Fruit fly (Drosophila melanogaster) whole organism, prepupa: ENCODE results near the gene mnb.

ENCODE experiments used
- CG11294 ChIP-seq: fragments of 200-800 bp; sonication (Bioruptor generic); IDR thresholded peaks from 2 replicates; pipeline ENCODE4 v1.3.6; 2022; ENCODE audit warnings: missing biosample characterization, missing genetic modification characterization
- CG31627 ChIP-seq: fragments of 200-800 bp; sonication (Bioruptor generic); optimal IDR thresholded peaks from 3 replicates; lab custom pipeline; 2016; ENCODE audit warnings: missing biosample characterization, missing genetic modification characterization
- CG3919 ChIP-seq: fragments of 200-800 bp; sonication (Bioruptor generic); optimal IDR thresholded peaks from 3 replicates; lab custom pipeline; 2016; ENCODE audit warnings: missing biosample characterization, missing genetic modification characterization
- CG7368 ChIP-seq: fragments of 200-800 bp; sonication (Bioruptor generic); optimal IDR thresholded peaks from 3 replicates; lab custom pipeline; 2016; ENCODE audit warnings: missing biosample characterization, missing genetic modification characterization
- Eip75B ChIP-seq: fragments of 200-800 bp; sonication (Bioruptor generic); optimal IDR thresholded peaks from 3 replicates; lab custom pipeline; 2016; ENCODE audit warnings: missing biosample characterization, missing genetic modification characterization
- Hr39 ChIP-seq: fragments of 200-800 bp; sonication (Bioruptor generic); optimal IDR thresholded peaks from 2 replicates; lab custom pipeline; 2016; ENCODE audit warnings: missing biosample characterization, missing genetic modification characterization
- Met ChIP-seq: fragments of 200-800 bp; sonication (Bioruptor generic); optimal IDR thresholded peaks from 3 replicates; lab custom pipeline; 2016; ENCODE audit warnings: missing biosample characterization, missing genetic modification characterization
- Sox102F ChIP-seq: fragments of 200-800 bp; sonication (Bioruptor generic); optimal IDR thresholded peaks from 2 replicates; lab custom pipeline; 2016; ENCODE audit warnings: missing biosample characterization, mild to moderate bottlenecking, missing genetic modification characterization
- dac ChIP-seq: fragments of 200-800 bp; sonication (Bioruptor generic); optimal IDR thresholded peaks from 2 replicates; lab custom pipeline; 2017; ENCODE audit warnings: missing biosample characterization, mild to moderate bottlenecking, missing genetic modification characterization
- net ChIP-seq: fragments of 200-800 bp; sonication (Bioruptor generic); optimal IDR thresholded peaks from 3 replicates; lab custom pipeline; 2016; ENCODE audit warnings: missing biosample characterization, missing genetic modification characterization
- pdm3 ChIP-seq: fragments of 200-800 bp; sonication (Bioruptor generic); optimal IDR thresholded peaks from 3 replicates; lab custom pipeline; 2016; ENCODE audit warnings: missing biosample characterization, missing genetic modification characterization
- spab ChIP-seq: fragments of 200-800 bp; sonication (Bioruptor generic); optimal IDR thresholded peaks from 2 replicates; lab custom pipeline; 2017; ENCODE audit warnings: missing biosample characterization, mild to moderate bottlenecking, missing genetic modification characterization, missing genetic modification reagents
- ss ChIP-seq, 2 experiments: fragments of 200-800 bp; sonication (Bioruptor generic); optimal IDR thresholded peaks; 2 replicates in 1 of 2; 3 replicates in 1 of 2; lab custom pipeline; 2017 to 2018; ENCODE audit warnings: mild to moderate bottlenecking in 2 of 2, missing biosample characterization in 2 of 2, missing genetic modification characterization in 2 of 2, moderate library complexity in 1 of 2
- svp ChIP-seq: fragments of 200-800 bp; sonication (Bioruptor generic); peaks from one replicate; lab custom pipeline; 2016; ENCODE audit warnings: missing biosample characterization, missing genetic modification characterization
- vri ChIP-seq: fragments of 200-800 bp; sonication (Bioruptor generic); optimal IDR thresholded peaks from 3 replicates; lab custom pipeline; 2016; ENCODE audit warnings: missing biosample characterization, mild to moderate bottlenecking, missing genetic modification characterization

Gene mnb

DNA sequence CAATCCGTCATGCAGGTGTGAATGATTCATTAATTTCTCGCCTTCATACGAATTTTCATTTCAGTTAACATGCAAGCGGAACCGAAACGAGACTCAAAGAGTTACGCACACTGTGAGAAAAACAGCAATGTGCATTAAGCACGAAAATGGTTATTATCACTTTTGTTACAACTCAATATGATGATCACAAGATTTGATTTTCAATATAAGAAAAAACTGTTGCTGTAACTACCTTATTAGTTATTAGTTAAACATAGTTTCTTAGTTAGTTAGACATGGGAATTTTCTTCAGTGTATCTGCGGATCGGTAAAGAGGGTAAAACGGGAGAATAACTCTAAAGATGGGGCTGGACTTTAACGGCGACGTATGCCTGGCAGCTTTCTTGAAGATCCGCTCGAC lies 72.2 kb downstream of the mnb start (continued):
- TF ChIP-seq Eip75B (GFP tag; lab: Kevin White, UChicago) (peak; percentile 42), ss (GFP tag; optimal IDR thresholded peaks at IDR 0.05; lab: Kevin White, UChicago) (peak; percentile 47 to 55), pdm3 (GFP tag; lab: Kevin White, UChicago) (peak; percentile 20), CG7368 (GFP tag; lab: Kevin White, UChicago) (no peak), dac (GFP tag; lab: Kevin White, UChicago) (no peak), CG31627 (peak; percentile 60), vri (GFP tag; lab: Kevin White, UChicago) (peak; percentile 50), net (GFP tag; lab: Kevin White, UChicago) (no peak), Sox102F (peak; percentile 71), CG3919 (GFP tag; lab: Kevin White, UChicago) (peak; percentile 41), CG11294 (no peak), spab (GFP tag; lab: Kevin White, UChicago) (peak; percentile 11), svp (GFP tag; lab: Kevin White, UChicago) (peak; percentile 88), Hr39 (GFP tag; lab: Kevin White, UChicago) (peak; percentile 72), Met (peak; percentile 76)
